Worm (Caenorhabditis elegans) whole organism, young adult: Measurements from ENCODE around the gene T04C12.11.

Source experiments
- C06A6.2 ChIP-seq: fragments of 200-800 bp; sonication (Bioruptor generic); conservative IDR thresholded peaks from 2 replicates; pipeline ENCODE4 v1.3.6; 2022; ENCODE audit warnings: missing genetic modification characterization, missing compliant biosample characterization
- F57C9.4 ChIP-seq: sonication (generic microtip); optimal IDR thresholded peaks from 2 replicates; lab custom pipeline; 2017; ENCODE audit warnings: mild to moderate bottlenecking, missing genetic modification characterization, missing compliant biosample characterization
- Y67H2A.10 ChIP-seq: fragments of 200-800 bp; sonication (Bioruptor generic); conservative IDR thresholded peaks from 2 replicates; pipeline ENCODE4 v1.3.6; 2022; ENCODE audit warnings: missing genetic modification reagents, missing genetic modification characterization, missing compliant biosample characterization
- lin-26 ChIP-seq: fragments of 200-800 bp; sonication (Bioruptor generic); IDR thresholded peaks from 2 replicates; pipeline ENCODE4 v1.3.6; 2022; ENCODE audit warnings: missing genetic modification reagents, missing genetic modification characterization, missing compliant biosample characterization
- pha-4 ChIP-seq: fragments of 150-350 bp; sonication (generic microtip); optimal IDR thresholded peaks from 2 replicates; lab custom pipeline; 2014; ENCODE audit warnings: missing biosample characterization, missing genetic modification reagents, missing genetic modification characterization
- snpc-4 ChIP-seq, 5 experiments: fragments of 150-350 bp in 1 of 5; sonication (generic microtip) in 4 of 5; optimal IDR thresholded peaks; 2 replicates each; lab custom pipeline; 2014 to 2018; ENCODE audit warnings: missing genetic modification characterization in 5 of 5, missing biosample characterization in 3 of 5, antibody characterized with exemption in 2 of 5, mild to moderate bottlenecking in 2 of 5, missing compliant biosample characterization in 2 of 5, missing genotype in 2 of 5, moderate library complexity in 2 of 5, missing genetic modification reagents in 1 of 5
- somi-1 ChIP-seq: fragments of 200-800 bp; sonication (Bioruptor generic); optimal IDR thresholded peaks from 2 replicates; lab custom pipeline; 2018; ENCODE audit warnings: mild to moderate bottlenecking, missing genetic modification characterization, missing compliant biosample characterization
- tlf-1 ChIP-seq: fragments of 200-800 bp; sonication (Bioruptor generic); optimal IDR thresholded peaks from 2 replicates; lab custom pipeline; 2018; ENCODE audit warnings: mild to moderate bottlenecking, missing genetic modification characterization, missing compliant biosample characterization
- unc-62 ChIP-seq: fragments of 150-350 bp; optimal IDR thresholded peaks from 2 replicates; lab custom pipeline; 2014; ENCODE audit warnings: missing biosample characterization, missing genetic modification reagents, missing genetic modification characterization

ce11 chrV:11043767-11044166, 16.3 kb downstream of the T04C12.11 start, which contains the start of gene C45B11.6:
- TF ChIP-seq tlf-1 (GFP tag; lab: Kevin White, UChicago) (no peak), pha-4 (tag; lab: Kevin White, UChicago) (no peak), Y67H2A.10 (no peak), unc-62 (GFP tag; lab: Kevin White, UChicago) (no peak), snpc-4 (GFP tag; optimal IDR thresholded peaks at IDR 0.05; lab: Kevin White, UChicago) (no peak), snpc-4 (tag; optimal IDR thresholded peaks at IDR 0.05; lab: Kevin White, UChicago) (no peak), somi-1 (GFP tag; lab: Kevin White, UChicago) (no peak), F57C9.4 (tag; lab: Kevin White, UChicago) (no peak), C06A6.2 (GFP tag; lab: Robert Waterston, UW) (no peak), lin-26 (no peak)
